Worm (Caenorhabditis elegans) whole organism, midembryonic: ENCODE results near the gene F48F7.3.

Experiments
- T22C8.4 ChIP-seq: fragments of 200-800 bp; sonication (Bioruptor generic); IDR thresholded peaks from 2 replicates; pipeline ENCODE4 v1.3.6; 2022; ENCODE audit warnings: missing genetic modification characterization, missing compliant biosample characterization
- cog-1 ChIP-seq: sonication (generic microtip); optimal IDR thresholded peaks from 2 replicates; lab custom pipeline; 2016; ENCODE audit warnings: missing genetic modification characterization, missing compliant biosample characterization
- flt-1 ChIP-seq: fragments of 200-800 bp; sonication (Bioruptor generic); IDR thresholded peaks from 2 replicates; pipeline ENCODE4 v1.3.6; 2022; ENCODE audit warnings: missing genetic modification characterization, missing compliant biosample characterization
- klf-2 ChIP-seq: fragments of 200-800 bp; sonication (Bioruptor generic); conservative IDR thresholded peaks from 2 replicates; pipeline ENCODE4 v1.3.6; 2022; ENCODE audit warnings: missing genetic modification reagents, missing genetic modification characterization, missing compliant biosample characterization
- med-1 ChIP-seq: sonication (generic microtip); optimal IDR thresholded peaks from 2 replicates; lab custom pipeline; 2017; ENCODE audit warnings: missing genetic modification characterization, mild to moderate bottlenecking, missing compliant biosample characterization, antibody characterized with exemption, missing genetic modification reagents; ENCODE audit not compliant: insufficient read depth
- ref-1 ChIP-seq: fragments of 200-800 bp; sonication (Bioruptor generic); conservative IDR thresholded peaks from 2 replicates; pipeline ENCODE4 v1.3.6; 2022; ENCODE audit warnings: missing genetic modification reagents, missing genetic modification characterization, missing compliant biosample characterization
- tab-1 ChIP-seq: fragments of 200-800 bp; sonication (Bioruptor generic); IDR thresholded peaks from 2 replicates; pipeline ENCODE4 v1.3.6; 2022; ENCODE audit warnings: missing genetic modification characterization, missing compliant biosample characterization
- ztf-29 ChIP-seq: fragments of 200-800 bp; sonication (Bioruptor generic); IDR thresholded peaks from 2 replicates; pipeline ENCODE4 v1.3.6; 2022; ENCODE audit warnings: missing genetic modification reagents, missing genetic modification characterization, missing compliant biosample characterization

DNA sequence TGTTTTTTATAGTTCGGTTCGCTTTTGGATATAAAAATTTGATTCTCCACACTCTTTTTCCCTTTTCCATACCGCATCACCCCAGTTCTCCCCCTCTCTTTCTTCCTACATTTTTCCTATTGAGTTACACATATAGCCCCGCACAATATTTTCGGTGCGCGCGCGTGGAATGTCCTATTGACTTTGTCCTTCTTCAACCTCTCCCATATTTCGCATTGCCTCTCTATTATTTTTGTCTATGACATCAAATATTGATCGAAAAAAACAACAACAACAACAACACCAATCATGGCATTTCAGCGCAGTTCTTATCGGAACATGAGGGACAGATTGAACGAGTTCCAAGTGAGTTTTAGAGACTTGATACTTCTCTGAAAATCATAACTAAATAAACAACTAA is 3.5 kb upstream of the F48F7.3 start, which contains the start of gene syx-2:
- TF ChIP-seq flt-1 (GFP tag; lab: Robert Waterston, UW) (no peak), ref-1 (GFP tag; lab: Robert Waterston, UW) (no peak), tab-1 (no peak), ztf-29 (no peak), cog-1 (tag; lab: Kevin White, UChicago) (no peak), klf-2 (GFP tag; lab: Robert Waterston, UW) (no peak), T22C8.4 (GFP tag; lab: Robert Waterston, UW) (no peak), med-1 (no peak)
